Worm (Caenorhabditis elegans) whole organism, L2 larva: ENCODE measurements around the gene T23D5.8.

Experiments used
- C34F6.9 ChIP-seq: fragments of 150-350 bp; optimal IDR thresholded peaks from 2 replicates; lab custom pipeline; 2014; ENCODE audit warnings: missing biosample characterization, missing genetic modification characterization
- F13H6.1 ChIP-seq: sonication (generic microtip); optimal IDR thresholded peaks from 2 replicates; lab custom pipeline; 2016; ENCODE audit warnings: missing genetic modification characterization, missing compliant biosample characterization
- Y55F3AM.14 ChIP-seq: fragments of 200-800 bp; sonication (Bioruptor generic); optimal IDR thresholded peaks from 2 replicates; lab custom pipeline; 2018; ENCODE audit warnings: mild to moderate bottlenecking, missing genetic modification characterization, missing compliant biosample characterization
- ZK546.5 ChIP-seq: sonication (generic microtip); optimal IDR thresholded peaks from 2 replicates; lab custom pipeline; 2017; ENCODE audit warnings: missing biosample characterization, missing genetic modification characterization
- alr-1 ChIP-seq: fragments of 150-350 bp; optimal IDR thresholded peaks from 2 replicates; lab custom pipeline; 2014; ENCODE audit warnings: missing biosample characterization, missing genetic modification characterization
- aly-2 ChIP-seq: fragments of 150-350 bp; optimal IDR thresholded peaks from 2 replicates; lab custom pipeline; 2014; ENCODE audit warnings: missing biosample characterization, missing genetic modification characterization
- ama-1 ChIP-seq: fragments of 150-350 bp; optimal IDR thresholded peaks from 2 replicates; lab custom pipeline; 2018; ENCODE audit warnings: inconsistent platforms
- blmp-1 ChIP-seq: sonication (generic microtip); optimal IDR thresholded peaks from 2 replicates; lab custom pipeline; 2017; ENCODE audit warnings: missing genetic modification characterization, mild to moderate bottlenecking, missing compliant biosample characterization, antibody characterized with exemption, moderate library complexity; ENCODE audit not compliant: insufficient read depth
- ceh-82 ChIP-seq: fragments of 150-350 bp; optimal IDR thresholded peaks from 2 replicates; lab custom pipeline; 2014; ENCODE audit warnings: missing biosample characterization, missing genetic modification characterization
- dmd-4 ChIP-seq: sonication (generic microtip); optimal IDR thresholded peaks from 2 replicates; lab custom pipeline; 2017; ENCODE audit warnings: missing biosample characterization, missing genetic modification characterization
- elt-1 ChIP-seq: fragments of 150-350 bp; optimal IDR thresholded peaks from 2 replicates; lab custom pipeline; 2014; ENCODE audit warnings: missing biosample characterization, missing genetic modification characterization
- elt-3 ChIP-seq: sonication (generic microtip); optimal IDR thresholded peaks from 2 replicates; lab custom pipeline; 2017; ENCODE audit warnings: missing biosample characterization, missing genetic modification characterization
- fos-1 ChIP-seq: fragments of 150-350 bp; optimal IDR thresholded peaks from 2 replicates; lab custom pipeline; 2014; ENCODE audit warnings: missing biosample characterization, missing genetic modification characterization
- gmeb-1 ChIP-seq: fragments of 150-350 bp; optimal IDR thresholded peaks from 2 replicates; lab custom pipeline; 2014; ENCODE audit warnings: missing biosample characterization, missing genetic modification characterization
- lin-11 ChIP-seq: fragments of 150-350 bp; sonication (generic microtip); optimal IDR thresholded peaks from 2 replicates; lab custom pipeline; 2014; ENCODE audit warnings: missing biosample characterization, missing genetic modification characterization, inconsistent platforms, mixed read lengths
- lin-39 ChIP-seq: fragments of 150-350 bp; optimal IDR thresholded peaks from 2 replicates; lab custom pipeline; 2014; ENCODE audit warnings: missing biosample characterization, missing genetic modification reagents, missing genetic modification characterization
- lsy-2 ChIP-seq, 2 experiments: fragments of 150-350 bp in 1 of 2; sonication (generic microtip) in 1 of 2; optimal IDR thresholded peaks; 2 replicates each; lab custom pipeline; 2014 to 2017; ENCODE audit warnings: missing biosample characterization in 2 of 2, missing genetic modification characterization in 2 of 2
- mab-5 ChIP-seq: fragments of 150-350 bp; optimal IDR thresholded peaks from 2 replicates; lab custom pipeline; 2014; ENCODE audit warnings: missing biosample characterization, missing genetic modification characterization
- mdl-1 ChIP-seq, 2 experiments: fragments of 150-350 bp in 1 of 2; sonication (generic microtip) in 1 of 2; optimal IDR thresholded peaks; 2 replicates each; lab custom pipeline; 2017; ENCODE audit warnings: missing biosample characterization in 2 of 2, missing genetic modification characterization in 2 of 2
- nhr-10 ChIP-seq: sonication (generic microtip); optimal IDR thresholded peaks from 2 replicates; lab custom pipeline; 2017; ENCODE audit warnings: missing biosample characterization, missing genetic modification characterization
- nhr-11 ChIP-seq: fragments of 150-350 bp; optimal IDR thresholded peaks from 2 replicates; lab custom pipeline; 2014; ENCODE audit warnings: missing biosample characterization, missing genetic modification characterization
- nhr-12 ChIP-seq: fragments of 150-350 bp; optimal IDR thresholded peaks from 2 replicates; lab custom pipeline; 2014; ENCODE audit warnings: missing biosample characterization, missing genetic modification characterization
- nhr-129 ChIP-seq: fragments of 150-350 bp; optimal IDR thresholded peaks from 2 replicates; lab custom pipeline; 2014; ENCODE audit warnings: missing biosample characterization, missing genetic modification characterization
- nhr-21 ChIP-seq: fragments of 150-350 bp; optimal IDR thresholded peaks from 2 replicates; lab custom pipeline; 2014; ENCODE audit warnings: missing biosample characterization, missing genetic modification characterization
- nhr-23 ChIP-seq: fragments of 150-350 bp; optimal IDR thresholded peaks from 2 replicates; lab custom pipeline; 2014; ENCODE audit warnings: missing biosample characterization, missing genetic modification reagents, missing genetic modification characterization
- nhr-237 ChIP-seq: fragments of 150-350 bp; optimal IDR thresholded peaks from 2 replicates; lab custom pipeline; 2014; ENCODE audit warnings: missing biosample characterization, missing genetic modification characterization
- nhr-25 ChIP-seq: fragments of 150-350 bp; sonication (generic microtip); optimal IDR thresholded peaks from 3 replicates; lab custom pipeline; 2014; ENCODE audit warnings: missing biosample characterization, missing genetic modification characterization
- nhr-6 ChIP-seq: fragments of 150-350 bp; optimal IDR thresholded peaks from 2 replicates; lab custom pipeline; 2014; ENCODE audit warnings: missing biosample characterization, missing genetic modification characterization
- nhr-77 ChIP-seq: fragments of 150-350 bp; optimal IDR thresholded peaks from 2 replicates; lab custom pipeline; 2014; ENCODE audit warnings: missing biosample characterization, missing genetic modification characterization
- peb-1 ChIP-seq: fragments of 150-350 bp; optimal IDR thresholded peaks from 2 replicates; lab custom pipeline; 2014; ENCODE audit warnings: missing biosample characterization, missing genetic modification characterization
- sem-4 ChIP-seq: fragments of 150-350 bp; optimal IDR thresholded peaks from 2 replicates; lab custom pipeline; 2014; ENCODE audit warnings: missing biosample characterization, missing genetic modification reagents, missing genetic modification characterization
- sma-3 ChIP-seq: sonication (generic microtip); optimal IDR thresholded peaks from 2 replicates; lab custom pipeline; 2016; ENCODE audit warnings: missing genetic modification reagents, missing genetic modification characterization, missing compliant biosample characterization
- sma-9 ChIP-seq, 2 experiments: fragments of 150-350 bp in 1 of 2; sonication (generic microtip) in 1 of 2; optimal IDR thresholded peaks; 2 replicates each; lab custom pipeline; 2014 to 2016; ENCODE audit warnings: missing genetic modification characterization in 2 of 2, mild to moderate bottlenecking in 1 of 2, missing biosample characterization in 1 of 2, missing compliant biosample characterization in 1 of 2, missing genetic modification reagents in 1 of 2, moderate library complexity in 1 of 2
- unc-55 ChIP-seq: fragments of 150-350 bp; sonication (generic microtip); optimal IDR thresholded peaks from 3 replicates; lab custom pipeline; 2014; ENCODE audit warnings: missing biosample characterization, missing genetic modification reagents, missing genetic modification characterization
- unc-62 ChIP-seq: fragments of 150-350 bp; optimal IDR thresholded peaks from 2 replicates; lab custom pipeline; 2014; ENCODE audit warnings: missing biosample characterization, missing genetic modification reagents, missing genetic modification characterization
- zag-1 ChIP-seq: fragments of 150-350 bp; optimal IDR thresholded peaks from 2 replicates; lab custom pipeline; 2014; ENCODE audit warnings: missing biosample characterization, missing genetic modification characterization
- ztf-1 ChIP-seq: fragments of 200-800 bp; sonication (Bioruptor generic); conservative IDR thresholded peaks from 2 replicates; pipeline ENCODE4 v1.3.6; 2022; ENCODE audit warnings: missing genetic modification characterization, missing compliant biosample characterization
- ztf-11 ChIP-seq: sonication (generic microtip); optimal IDR thresholded peaks from 2 replicates; lab custom pipeline; 2017; ENCODE audit warnings: missing biosample characterization, missing genetic modification characterization
- ztf-4 ChIP-seq: fragments of 150-350 bp; optimal IDR thresholded peaks from 2 replicates; lab custom pipeline; 2014; ENCODE audit warnings: missing biosample characterization, missing genetic modification characterization

The T23D5.8 gene

DNA sequence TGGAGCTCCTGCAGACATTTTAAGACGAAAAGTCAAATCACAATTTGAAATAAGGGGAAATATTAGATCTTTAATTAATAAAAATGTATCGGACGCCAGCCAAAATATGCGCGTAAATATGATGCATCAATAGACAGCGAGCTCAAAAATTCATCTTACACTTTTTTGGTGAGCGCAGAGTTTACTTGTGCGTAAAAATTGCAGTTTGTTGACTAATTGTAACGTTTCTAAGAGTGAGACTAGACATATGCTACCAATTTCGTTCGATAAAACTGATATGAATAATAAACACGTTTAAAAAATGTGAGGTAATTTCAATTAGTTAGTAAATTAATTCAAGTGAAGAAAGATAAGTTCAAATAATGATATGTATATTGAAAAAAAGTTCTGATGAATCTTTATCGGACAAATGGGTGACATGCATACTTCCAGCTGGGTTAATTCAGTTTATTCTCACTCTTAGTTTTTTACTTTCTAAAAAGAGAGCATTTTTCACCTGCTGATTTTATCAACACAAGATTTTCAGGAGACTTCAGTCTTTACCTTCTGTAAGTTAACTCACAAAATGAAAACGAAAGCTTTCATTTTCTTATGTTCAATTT lies 31.0 kb upstream of the T23D5.8 start, which contains the start of the genes nhr-285 and irld-52:
TSS of gene nhr-285 (minus strand) at position 101 of the 602 bp plus-strand sequence.
TSS of gene irld-52 (plus strand) at position 552 of the 602 bp plus-strand sequence.
- TF ChIP-seq sma-3 (no peak), ztf-1 (GFP tag; lab: Robert Waterston, UW) (no peak), lin-39 (tag; lab: Kevin White, UChicago) (no peak)

DNA sequence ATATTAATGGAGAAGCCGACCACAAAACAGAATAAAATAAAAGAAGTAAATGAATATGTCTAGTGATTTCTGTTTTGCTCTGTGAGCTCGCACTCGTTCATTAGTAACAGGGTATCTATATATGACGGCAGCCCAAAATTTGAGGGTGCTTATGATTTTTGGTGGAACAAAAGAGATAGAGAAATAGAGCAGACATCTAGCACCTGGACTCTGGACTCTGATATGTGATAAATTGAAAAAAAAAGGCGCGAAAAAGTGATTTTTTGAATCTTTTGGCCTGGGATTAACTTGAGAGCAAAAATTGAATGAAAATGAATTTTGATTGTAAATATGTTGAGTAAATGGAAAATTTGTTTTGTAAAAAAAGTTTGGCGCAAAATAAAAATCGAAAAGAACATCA lies 28.4 kb upstream of the T23D5.8 start, which contains the start of gene nhr-283:
TSS of gene nhr-283 (minus strand) at position 101 of the 400 bp plus-strand sequence.
- TF ChIP-seq nhr-129 (tag; lab: Kevin White, UChicago) (no peak), elt-3 (tag; lab: Kevin White, UChicago) (no peak), zag-1 (no peak), blmp-1 (tag; lab: Kevin White, UChicago) (no peak), dmd-4 (tag; lab: Kevin White, UChicago) (no peak), F13H6.1 (no peak), nhr-237 (tag; lab: Kevin White, UChicago) (no peak), sma-3 (no peak)
- TF ChIP-seq, all 48 proteins: peak for 0

DNA sequence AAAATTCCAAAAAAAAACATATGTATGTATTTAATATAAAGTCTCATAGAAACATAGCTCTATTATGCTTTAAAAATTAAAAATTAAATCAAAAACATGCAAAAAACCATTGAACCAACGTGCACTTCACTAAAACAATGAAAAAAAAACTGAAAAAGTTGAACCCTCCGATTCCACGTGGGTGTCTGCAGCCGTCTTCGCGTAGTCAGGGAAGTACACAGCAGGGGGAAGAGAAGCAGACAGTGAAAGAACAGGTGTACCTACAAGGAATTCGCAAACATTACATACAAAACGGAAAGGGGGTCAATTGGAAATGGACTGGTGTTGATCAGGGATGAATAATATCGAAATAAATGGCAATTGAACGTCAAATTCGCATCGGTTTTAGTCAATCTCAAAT lies 25.7 kb upstream of the T23D5.8 start:
- TF ChIP-seq sma-9 (GFP tag; optimal IDR thresholded peaks at IDR 0.05; lab: Kevin White, UChicago) = peak; percentile 29
- TF ChIP-seq sma-9 (tag; optimal IDR thresholded peaks at IDR 0.05; lab: Kevin White, UChicago) = no peak
- no peak for TF ChIP-seq nhr-21 (tag; lab: Kevin White, UChicago)
- peak in 1 of 2 experiments; percentile 1 for TF ChIP-seq mdl-1 (tag; optimal IDR thresholded peaks at IDR 0.05; lab: Kevin White, UChicago)

DNA sequence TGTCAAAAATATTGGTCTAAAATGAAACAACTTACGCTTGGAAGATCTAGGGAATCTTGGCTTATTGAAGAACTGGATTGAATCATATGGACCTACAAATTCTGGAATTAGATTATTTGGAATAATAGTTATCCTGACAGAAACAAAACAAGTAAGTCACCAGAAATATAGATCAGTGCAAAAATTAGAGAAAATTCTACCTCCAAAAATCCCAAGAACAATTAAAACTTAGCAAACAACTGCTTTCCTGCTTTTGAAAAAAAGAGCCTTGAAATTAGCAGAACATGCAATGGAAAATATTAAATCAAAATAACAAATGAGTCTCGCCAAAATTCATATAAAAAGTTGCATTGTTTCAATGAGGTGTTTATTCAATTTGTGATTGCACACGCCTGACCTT lies 24.9 kb upstream of the T23D5.8 start, which contains the start of gene nhr-60:
TSS of gene nhr-60 (minus strand) at position 101 of the 400 bp plus-strand sequence.
- no peak for TF ChIP-seq peb-1 (tag; lab: Kevin White, UChicago)
- TF ChIP-seq ZK546.5 (tag; lab: Kevin White, UChicago) = no peak

DNA sequence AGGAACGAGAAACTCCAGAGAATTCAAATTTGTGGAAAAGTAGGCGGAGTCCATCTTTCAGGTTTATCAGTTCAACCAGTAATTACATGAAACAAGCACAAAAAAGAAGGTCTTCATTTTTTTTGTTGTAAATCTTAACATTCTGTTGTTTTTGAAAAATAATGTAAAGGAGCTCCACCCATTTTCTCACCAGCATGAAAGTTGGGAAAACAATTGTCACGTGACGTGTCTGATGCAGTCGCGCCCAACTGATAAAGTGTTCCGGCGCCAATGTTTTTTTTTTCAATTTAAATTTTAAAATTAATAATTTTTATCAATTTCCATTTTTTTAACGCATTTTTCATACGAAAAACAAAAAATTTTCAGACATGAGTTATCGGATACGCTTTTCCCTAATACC lies 20.8 kb upstream of the T23D5.8 start, which contains the start of gene F57A10.4:
TSS of gene F57A10.4 (plus strand) at position 367 of the 400 bp plus-strand sequence.
- TF ChIP-seq ztf-1 (GFP tag; lab: Robert Waterston, UW) (no peak), nhr-129 (tag; lab: Kevin White, UChicago) (no peak), lin-39 (tag; lab: Kevin White, UChicago) (no peak), ceh-82 (tag; lab: Kevin White, UChicago) (no peak), zag-1 (no peak), ztf-4 (tag; lab: Kevin White, UChicago) (no peak), ztf-11 (no peak), nhr-21 (tag; lab: Kevin White, UChicago) (no peak), elt-3 (tag; lab: Kevin White, UChicago) (no peak), ama-1 (lab: Kevin White, UChicago) (no peak), Y55F3AM.14 (GFP tag; lab: Kevin White, UChicago) (no peak), nhr-77 (tag; lab: Kevin White, UChicago) (no peak), lin-11 (tag; lab: Kevin White, UChicago) (no peak), unc-55 (GFP tag; lab: Kevin White, UChicago) (no peak), sem-4 (tag; lab: Kevin White, UChicago) (no peak), nhr-23 (tag; lab: Kevin White, UChicago) (no peak)

DNA sequence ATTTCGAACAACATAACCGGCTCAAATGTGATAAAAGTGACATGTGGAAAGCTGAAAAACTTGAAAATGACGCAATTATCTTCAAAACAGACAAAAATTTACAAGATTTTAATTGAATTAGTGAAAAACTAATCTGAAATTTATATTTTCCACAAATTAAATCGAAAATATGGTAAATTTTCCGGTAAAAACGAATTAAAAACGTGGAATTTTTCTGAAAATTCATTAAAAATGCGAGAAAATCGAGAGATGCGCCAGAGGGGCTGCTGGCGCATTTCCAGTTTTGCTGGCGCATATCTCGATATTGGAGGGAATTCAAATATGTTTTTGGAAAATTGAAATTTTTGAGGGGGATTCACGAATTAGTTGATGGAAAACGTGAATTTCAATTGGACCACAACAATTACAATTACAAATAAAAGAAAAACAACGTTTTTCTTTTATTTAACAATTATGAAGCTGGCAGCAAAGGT lies 17.9 kb upstream of the T23D5.8 start, which contains the start of the genes haf-3 and F57A10.2:
TSS of gene haf-3 (minus strand) at position 51 of the 473 bp plus-strand sequence.
TSS of gene F57A10.2 (plus strand) at position 454 of the 473 bp plus-strand sequence.
- TF ChIP-seq mab-5 (tag; lab: Kevin White, UChicago) = peak; percentile 90
- TF ChIP-seq unc-62 (GFP tag; lab: Kevin White, UChicago) = peak; percentile 33
- TF ChIP-seq zag-1 = peak; percentile 67
- TF ChIP-seq fos-1 = peak; percentile 57
- peak; percentile 96 for TF ChIP-seq C34F6.9 (tag; lab: Kevin White, UChicago)
- peak; percentile 9 for TF ChIP-seq blmp-1 (tag; lab: Kevin White, UChicago)
- peak; percentile 60 for TF ChIP-seq ama-1 (lab: Kevin White, UChicago)
- peak; percentile 84 for TF ChIP-seq nhr-6 (tag; lab: Kevin White, UChicago)
- peak; percentile 41 for TF ChIP-seq dmd-4 (tag; lab: Kevin White, UChicago)
- no peak for TF ChIP-seq lin-39 (tag; lab: Kevin White, UChicago)
- TF ChIP-seq aly-2 = no peak
- peak; percentile 78 for TF ChIP-seq nhr-129 (tag; lab: Kevin White, UChicago)
- TF ChIP-seq F13H6.1 = peak; percentile 91
- peak; percentile 68 for TF ChIP-seq nhr-77 (tag; lab: Kevin White, UChicago)
- peak; percentile 80 for TF ChIP-seq nhr-237 (tag; lab: Kevin White, UChicago)
- TF ChIP-seq nhr-10 (tag; lab: Kevin White, UChicago) = peak; percentile 81
- TF ChIP-seq alr-1 (tag; lab: Kevin White, UChicago) = no peak
- TF ChIP-seq sem-4 (tag; lab: Kevin White, UChicago) = peak; percentile 83
- TF ChIP-seq gmeb-1 (tag; lab: Kevin White, UChicago) = peak; percentile 99
- TF ChIP-seq elt-1 = no peak
- peak; percentile 92 for TF ChIP-seq nhr-25
- no peak for TF ChIP-seq nhr-12 (tag; lab: Kevin White, UChicago)
- no peak for TF ChIP-seq nhr-11 (tag; lab: Kevin White, UChicago)
- peak; percentile 92 to 96 for TF ChIP-seq lsy-2 (tag; optimal IDR thresholded peaks at IDR 0.05; lab: Kevin White, UChicago)
